Fruit fly (Drosophila melanogaster) whole organism: ENCODE data around the gene jp.

Source experiments
- CG8478 ChIP-seq: fragments of >200 bp; optimal IDR thresholded peaks from 2 replicates; lab custom pipeline; 2018; ENCODE audit warnings: inconsistent platforms
- Dll ChIP-seq: fragments of >200 bp; optimal IDR thresholded peaks from 2 replicates; lab custom pipeline; 2017
- EcR ChIP-seq, 2 experiments: fragments of >200 bp; optimal IDR thresholded peaks; 2 replicates each; lab custom pipeline; 2017; ENCODE audit warnings: missing biosample characterization in 2 of 2, missing genetic modification characterization in 2 of 2, missing genetic modification reagents in 2 of 2
- pan ChIP-seq: fragments of >200 bp; optimal IDR thresholded peaks from 2 replicates; lab custom pipeline; 2017
- psq ChIP-seq: fragments of >200 bp; optimal IDR thresholded peaks from 2 replicates; lab custom pipeline; 2017
- usp ChIP-seq: fragments of >200 bp; optimal IDR thresholded peaks from 2 replicates; lab custom pipeline; 2017; ENCODE audit warnings: missing biosample characterization, missing genetic modification characterization, mixed read lengths

jp gene

dm6 chr2L:9566656-9567055 lies at the start of gene jp:
Gene jp (minus strand): TSS chr2L:9566750.
- TF ChIP-seq EcR (GFP tag; optimal IDR thresholded peaks at IDR 0.05; lab: Kevin White, UChicago) (no peak), psq (lab: Kevin White, UChicago) (no peak), Dll (lab: Kevin White, UChicago) (no peak), CG8478 (lab: Kevin White, UChicago) (no peak), pan (lab: Kevin White, UChicago) (no peak), usp (no peak)

- TF ChIP-seq psq (lab: Kevin White, UChicago) = no peak
- no peak for TF ChIP-seq pan (lab: Kevin White, UChicago)
- no peak for TF ChIP-seq EcR (GFP tag; optimal IDR thresholded peaks at IDR 0.05; lab: Kevin White, UChicago)
- TF ChIP-seq usp = no peak
- TF ChIP-seq Dll (lab: Kevin White, UChicago) = no peak
- no peak for TF ChIP-seq CG8478 (lab: Kevin White, UChicago)
Observed at dm6 chr2L:9615983-9616519, 49.5 kb upstream of the jp start, which contains the start of gene GlcAT-S. Gene GlcAT-S (plus strand): TSS chr2L:9616469.

dm6 chr2L:9615561-9615960 lies 49.0 kb upstream of the jp start:
- TF ChIP-seq usp = no peak
- TF ChIP-seq EcR (GFP tag; optimal IDR thresholded peaks at IDR 0.05; lab: Kevin White, UChicago) = no peak
- no peak for TF ChIP-seq CG8478 (lab: Kevin White, UChicago)
- no peak for TF ChIP-seq psq (lab: Kevin White, UChicago)
- TF ChIP-seq pan (lab: Kevin White, UChicago) = no peak
- TF ChIP-seq Dll (lab: Kevin White, UChicago) = no peak

dm6 chr2L:9614674-9615258 lies 48.2 kb upstream of the jp start:
- no peak for TF ChIP-seq CG8478 (lab: Kevin White, UChicago)
- no peak for TF ChIP-seq pan (lab: Kevin White, UChicago)
- no peak for TF ChIP-seq usp
- TF ChIP-seq psq (lab: Kevin White, UChicago) = no peak
- no peak for TF ChIP-seq EcR (GFP tag; optimal IDR thresholded peaks at IDR 0.05; lab: Kevin White, UChicago)
- TF ChIP-seq Dll (lab: Kevin White, UChicago) = no peak

dm6 chr2L:9613922-9614321 lies 47.4 kb upstream of the jp start:
- no peak for TF ChIP-seq Dll (lab: Kevin White, UChicago)
- no peak for TF ChIP-seq pan (lab: Kevin White, UChicago)
- TF ChIP-seq usp = no peak
- no peak for TF ChIP-seq CG8478 (lab: Kevin White, UChicago)

dm6 chr2L:9613006-9613690 lies 46.6 kb upstream of the jp start, which contains the start of gene Trx2:
Gene Trx2 (plus strand): TSS chr2L:9613166.
- TF ChIP-seq CG8478 (lab: Kevin White, UChicago) (no peak), Dll (lab: Kevin White, UChicago) (no peak), usp (no peak), psq (lab: Kevin White, UChicago) (no peak), EcR (GFP tag; optimal IDR thresholded peaks at IDR 0.05; lab: Kevin White, UChicago) (no peak), pan (lab: Kevin White, UChicago) (no peak)

- TF ChIP-seq psq (lab: Kevin White, UChicago) (no peak), CG8478 (lab: Kevin White, UChicago) (no peak), usp (no peak), pan (lab: Kevin White, UChicago) (no peak), EcR (GFP tag; optimal IDR thresholded peaks at IDR 0.05; lab: Kevin White, UChicago) (no peak), Dll (lab: Kevin White, UChicago) (no peak)
Observed at dm6 chr2L:9612654-9613005, 46.1 kb upstream of the jp start.

- TF ChIP-seq usp (no peak), psq (lab: Kevin White, UChicago) (no peak), CG8478 (lab: Kevin White, UChicago) (no peak), pan (lab: Kevin White, UChicago) (no peak), EcR (GFP tag; optimal IDR thresholded peaks at IDR 0.05; lab: Kevin White, UChicago) (no peak), Dll (lab: Kevin White, UChicago) (no peak)
Observed at dm6 chr2L:9609337-9609856, 42.8 kb upstream of the jp start.

- TF ChIP-seq CG8478 (lab: Kevin White, UChicago) = no peak
- TF ChIP-seq EcR (GFP tag; optimal IDR thresholded peaks at IDR 0.05; lab: Kevin White, UChicago) = no peak
- no peak for TF ChIP-seq psq (lab: Kevin White, UChicago)
- no peak for TF ChIP-seq pan (lab: Kevin White, UChicago)
- TF ChIP-seq usp = no peak
- no peak for TF ChIP-seq Dll (lab: Kevin White, UChicago)
Observed at dm6 chr2L:9607997-9608563, 41.5 kb upstream of the jp start, which contains the start of gene gcm2. Gene gcm2 (plus strand): TSS chr2L:9608562.

- TF ChIP-seq pan (lab: Kevin White, UChicago) = no peak
- no peak for TF ChIP-seq psq (lab: Kevin White, UChicago)
- TF ChIP-seq CG8478 (lab: Kevin White, UChicago) = no peak
- TF ChIP-seq usp = no peak
- no peak for TF ChIP-seq EcR (GFP tag; optimal IDR thresholded peaks at IDR 0.05; lab: Kevin White, UChicago)
- no peak for TF ChIP-seq Dll (lab: Kevin White, UChicago)
Observed at dm6 chr2L:9602103-9602502, 35.6 kb upstream of the jp start.

dm6 chr2L:9601220-9601619 lies 34.7 kb upstream of the jp start:
- TF ChIP-seq pan (lab: Kevin White, UChicago) (no peak), usp (no peak)
